Fruit fly (Drosophila melanogaster): ENCODE data around the gene CG44014.

dm6 chr3R:15509817-15510216 lies 1.1 kb upstream of the CG44014 start, which contains the start of gene CG44013:
- no peak for TF ChIP-seq Ada2b (GFP tag; IDR thresholded peaks at IDR 0.05)
- TF ChIP-seq cg (GFP tag; optimal IDR thresholded peaks at IDR 0.05) = no peak
- no peak for TF ChIP-seq fd102C (GFP tag; optimal IDR thresholded peaks at IDR 0.05)
- TF ChIP-seq slp2 (GFP tag; optimal IDR thresholded peaks at IDR 0.05) = no peak
- TF ChIP-seq CG9932 (GFP tag; IDR thresholded peaks at IDR 0.05) = no peak
- TF ChIP-seq Dp (GFP tag; optimal IDR thresholded peaks at IDR 0.05) = no peak
- no peak for TF ChIP-seq CG42726 (GFP tag; IDR thresholded peaks at IDR 0.05; ENCODE audit: partially characterized antibody)
- no peak for TF ChIP-seq CG2889 (GFP tag; IDR thresholded peaks at IDR 0.05)
- no peak for TF ChIP-seq Xbp1 (GFP tag; optimal IDR thresholded peaks at IDR 0.05)
- TF ChIP-seq Lhr (GFP tag; optimal IDR thresholded peaks at IDR 0.05) = no peak

All from whole organism, embryonic.